Fruit fly (Drosophila melanogaster) whole organism, embryonic: ENCODE results near the gene Ac13E.

Source experiments
- Bdp1 ChIP-seq: fragments of 200-800 bp; sonication (Bioruptor generic); optimal IDR thresholded peaks from 3 replicates; lab custom pipeline; 2016; ENCODE audit warnings: missing biosample characterization, missing genetic modification characterization
- CG10959 ChIP-seq: fragments of 200-800 bp; sonication (Bioruptor generic); IDR thresholded peaks from 2 replicates; pipeline ENCODE4 v1.3.6; 2022; ENCODE audit warnings: missing biosample characterization, missing genetic modification characterization
- CG11085 ChIP-seq: fragments of 200-800 bp; sonication (Bioruptor generic); IDR thresholded peaks from 2 replicates; pipeline ENCODE4 v1.3.6; 2022; ENCODE audit warnings: missing biosample characterization, missing genetic modification characterization
- CG12236 ChIP-seq: fragments of 200-800 bp; sonication (Bioruptor generic); optimal IDR thresholded peaks from 2 replicates; lab custom pipeline; 2016; ENCODE audit warnings: missing biosample characterization, missing genetic modification characterization
- CG1233 ChIP-seq: fragments of 200-800 bp; sonication (Bioruptor generic); optimal IDR thresholded peaks from 4 replicates; lab custom pipeline; 2018; ENCODE audit warnings: missing biosample characterization, mild to moderate bottlenecking, missing genetic modification characterization
- CG1529 ChIP-seq: fragments of 200-800 bp; sonication (Bioruptor generic); optimal IDR thresholded peaks from 3 replicates; lab custom pipeline; 2018; ENCODE audit warnings: missing biosample characterization, missing genetic modification characterization
- CG17359 ChIP-seq: fragments of 200-800 bp; sonication (Bioruptor generic); optimal IDR thresholded peaks from 3 replicates; lab custom pipeline; 2018; ENCODE audit warnings: missing biosample characterization, mild to moderate bottlenecking, missing genetic modification characterization, moderate library complexity
- CG17829 ChIP-seq: fragments of 200-800 bp; optimal IDR thresholded peaks from 2 replicates; lab custom pipeline; 2019; ENCODE audit warnings: missing biosample characterization, mild to moderate bottlenecking, missing genetic modification characterization, moderate library complexity
- CG18476 ChIP-seq: fragments of 200-800 bp; sonication (Bioruptor generic); optimal IDR thresholded peaks from 2 replicates; lab custom pipeline; 2016; ENCODE audit warnings: missing biosample characterization, mild to moderate bottlenecking, missing genetic modification characterization
- CG18599 ChIP-seq: fragments of 200-800 bp; sonication (Bioruptor generic); optimal IDR thresholded peaks from 3 replicates; lab custom pipeline; 2017; ENCODE audit warnings: missing biosample characterization, missing genetic modification characterization, mild to moderate bottlenecking, moderate library complexity, missing genetic modification reagents
- CG2120 ChIP-seq: fragments of 200-800 bp; sonication (Bioruptor generic); optimal IDR thresholded peaks from 3 replicates; lab custom pipeline; 2016; ENCODE audit warnings: missing biosample characterization, missing genetic modification characterization
- CG2678 ChIP-seq: fragments of 200-800 bp; sonication (Bioruptor generic); optimal IDR thresholded peaks from 3 replicates; lab custom pipeline; 2019; ENCODE audit warnings: missing biosample characterization, mild to moderate bottlenecking, missing genetic modification characterization, moderate library complexity
- CG3163 ChIP-seq: fragments of 200-800 bp; sonication (Bioruptor generic); optimal IDR thresholded peaks from 3 replicates; lab custom pipeline; 2016; ENCODE audit warnings: missing biosample characterization, missing genetic modification characterization
- CG34224 ChIP-seq: fragments of 200-800 bp; sonication (Bioruptor generic); IDR thresholded peaks from 3 replicates; pipeline ENCODE4 v1.3.6; 2022; ENCODE audit warnings: missing biosample characterization, missing genetic modification characterization; ENCODE audit not compliant: partially characterized antibody
- CG4328 ChIP-seq: fragments of 200-800 bp; sonication (Bioruptor generic); optimal IDR thresholded peaks from 3 replicates; lab custom pipeline; 2017; ENCODE audit warnings: missing biosample characterization, missing genetic modification reagents, missing genetic modification characterization
- CG4404 ChIP-seq: fragments of 200-800 bp; sonication (Bioruptor generic); IDR thresholded peaks from 2 replicates; pipeline ENCODE4 v1.3.6; 2022; ENCODE audit warnings: missing biosample characterization, missing genetic modification characterization
- CG4854 ChIP-seq: fragments of 200-800 bp; sonication (Bioruptor generic); optimal IDR thresholded peaks from 2 replicates; lab custom pipeline; 2016; ENCODE audit warnings: missing biosample characterization, missing genetic modification characterization, inconsistent platforms
- CG6683 ChIP-seq: fragments of 200-800 bp; sonication (Bioruptor generic); optimal IDR thresholded peaks from 2 replicates; lab custom pipeline; 2017; ENCODE audit warnings: missing biosample characterization, mild to moderate bottlenecking, missing genetic modification characterization, missing genetic modification reagents
- CG7786 ChIP-seq: fragments of 200-800 bp; sonication (Bioruptor generic); optimal IDR thresholded peaks from 2 replicates; lab custom pipeline; 2016; ENCODE audit warnings: missing biosample characterization, missing genetic modification characterization
- CG8290 ChIP-seq, 3 experiments: fragments of 200-800 bp; sonication (Bioruptor generic); optimal IDR thresholded peaks; 2 replicates each; lab custom pipeline; 2016 to 2019; ENCODE audit warnings: missing biosample characterization in 3 of 3, missing genetic modification characterization in 3 of 3, mild to moderate bottlenecking in 2 of 3, moderate library complexity in 1 of 3
- CG9727 ChIP-seq: fragments of 200-800 bp; sonication (Bioruptor generic); optimal IDR thresholded peaks from 3 replicates; lab custom pipeline; 2017; ENCODE audit warnings: missing biosample characterization, mild to moderate bottlenecking, missing genetic modification characterization
- GATAe ChIP-seq: fragments of 200-800 bp; sonication (Bioruptor generic); conservative IDR thresholded peaks from 2 replicates; pipeline ENCODE4 v1.3.6; 2022; ENCODE audit warnings: missing biosample characterization, missing genetic modification characterization
- Gug ChIP-seq: fragments of 200-800 bp; sonication (Bioruptor generic); IDR thresholded peaks from 4 replicates; pipeline ENCODE4 v1.3.6; 2022; ENCODE audit warnings: missing biosample characterization, missing genetic modification characterization
- HLH3B ChIP-seq: fragments of 200-800 bp; sonication (Bioruptor generic); IDR thresholded peaks from 2 replicates; pipeline ENCODE4 v1.3.6; 2022; ENCODE audit warnings: missing biosample characterization, missing genetic modification characterization
- HmgD ChIP-seq: fragments of 200-800 bp; sonication (Bioruptor generic); optimal IDR thresholded peaks from 3 replicates; lab custom pipeline; 2016; ENCODE audit warnings: missing biosample characterization, missing genetic modification characterization
- HmgZ ChIP-seq: fragments of 200-800 bp; sonication (Bioruptor generic); optimal IDR thresholded peaks from 2 replicates; lab custom pipeline; 2018; ENCODE audit warnings: missing biosample characterization, mild to moderate bottlenecking, missing genetic modification characterization
- Med ChIP-seq: fragments of 200-800 bp; sonication (Bioruptor generic); peaks from one replicate; lab custom pipeline; 2016; ENCODE audit warnings: missing biosample characterization, missing genetic modification characterization, mild to moderate bottlenecking, inconsistent platforms, moderate library complexity
- Meics ChIP-seq: fragments of 200-800 bp; sonication (Bioruptor generic); optimal IDR thresholded peaks from 2 replicates; lab custom pipeline; 2017; ENCODE audit warnings: missing biosample characterization, mild to moderate bottlenecking, missing genetic modification characterization
- Myb ChIP-seq: fragments of 200-800 bp; sonication (Bioruptor generic); optimal IDR thresholded peaks from 2 replicates; lab custom pipeline; 2016; ENCODE audit warnings: missing biosample characterization, missing genetic modification characterization
- Neu2 ChIP-seq: fragments of 200-800 bp; sonication (Bioruptor generic); optimal IDR thresholded peaks from 3 replicates; lab custom pipeline; 2016; ENCODE audit warnings: missing biosample characterization, missing genetic modification characterization, borderline replicate concordance
- Sry-β ChIP-seq: fragments of 200-800 bp; sonication (Bioruptor generic); optimal IDR thresholded peaks from 2 replicates; lab custom pipeline; 2018; ENCODE audit warnings: missing biosample characterization, mild to moderate bottlenecking, missing genetic modification characterization, moderate library complexity
- TFAM ChIP-seq: fragments of 200-800 bp; sonication (Bioruptor generic); optimal IDR thresholded peaks from 2 replicates; lab custom pipeline; 2017; ENCODE audit warnings: missing biosample characterization, missing genetic modification characterization, inconsistent platforms
- cas ChIP-seq: fragments of 200-800 bp; sonication (Bioruptor generic); IDR thresholded peaks from 2 replicates; pipeline ENCODE4 v1.3.6; 2022; ENCODE audit warnings: missing biosample characterization, missing genetic modification characterization
- crc ChIP-seq: fragments of 200-800 bp; sonication (Bioruptor generic); optimal IDR thresholded peaks from 2 replicates; lab custom pipeline; 2016; ENCODE audit warnings: missing biosample characterization, missing genetic modification characterization
- ftz-f1 ChIP-seq: fragments of 200-800 bp; sonication (Bioruptor generic); optimal IDR thresholded peaks from 2 replicates; lab custom pipeline; 2016; ENCODE audit warnings: missing biosample characterization, missing genetic modification characterization
- gsb ChIP-seq: fragments of 200-800 bp; sonication (Bioruptor generic); IDR thresholded peaks from 2 replicates; pipeline ENCODE4 v1.3.6; 2022; ENCODE audit warnings: missing biosample characterization, missing genetic modification characterization
- ham ChIP-seq: fragments of 200-800 bp; sonication (Bioruptor generic); IDR thresholded peaks from 2 replicates; pipeline ENCODE4 v1.3.6; 2022; ENCODE audit warnings: missing biosample characterization, missing genetic modification characterization
- hb ChIP-seq: fragments of 200-800 bp; sonication (Bioruptor generic); IDR thresholded peaks from 3 replicates; pipeline ENCODE4 v1.3.6; 2022; ENCODE audit warnings: missing biosample characterization, missing genetic modification characterization; ENCODE audit not compliant: partially characterized antibody
- insv ChIP-seq, 2 experiments: fragments of 200-800 bp; sonication (Bioruptor generic); optimal IDR thresholded peaks; 3 replicates each; lab custom pipeline; 2016 to 2018; ENCODE audit warnings: missing biosample characterization in 2 of 2, missing genetic modification characterization in 2 of 2
- inv ChIP-seq: fragments of 200-800 bp; sonication (Bioruptor generic); IDR thresholded peaks from 2 replicates; pipeline ENCODE4 v1.3.6; 2022; ENCODE audit warnings: missing biosample characterization, missing genetic modification characterization; ENCODE audit not compliant: partially characterized antibody
- kah ChIP-seq: fragments of 200-800 bp; sonication (Bioruptor generic); optimal IDR thresholded peaks from 2 replicates; lab custom pipeline; 2018; ENCODE audit warnings: missing biosample characterization, mild to moderate bottlenecking, missing genetic modification characterization
- klu ChIP-seq: fragments of 200-800 bp; sonication (Bioruptor generic); IDR thresholded peaks from 2 replicates; pipeline ENCODE4 v1.3.6; 2022; ENCODE audit warnings: missing biosample characterization, missing genetic modification characterization
- nmo ChIP-seq: fragments of 200-800 bp; sonication (Bioruptor generic); optimal IDR thresholded peaks from 2 replicates; lab custom pipeline; 2018; ENCODE audit warnings: missing biosample characterization, mild to moderate bottlenecking, missing genetic modification characterization, moderate library complexity
- rib ChIP-seq: fragments of 200-800 bp; sonication (Bioruptor generic); IDR thresholded peaks from 2 replicates; pipeline ENCODE4 v1.3.6; 2022; ENCODE audit warnings: missing biosample characterization, missing genetic modification characterization
- seq ChIP-seq: fragments of 200-800 bp; sonication (Bioruptor generic); IDR thresholded peaks from 2 replicates; pipeline ENCODE4 v1.3.6; 2022; ENCODE audit warnings: missing biosample characterization, missing genetic modification characterization
- sima ChIP-seq: fragments of 200-800 bp; sonication (Bioruptor generic); optimal IDR thresholded peaks from 2 replicates; lab custom pipeline; 2016; ENCODE audit warnings: missing biosample characterization, missing genetic modification characterization
- sr ChIP-seq: fragments of 200-800 bp; sonication (Bioruptor generic); IDR thresholded peaks from 3 replicates; pipeline ENCODE4 v1.3.6; 2022; ENCODE audit warnings: missing biosample characterization, missing genetic modification characterization
- tio ChIP-seq: fragments of 200-800 bp; sonication (Bioruptor generic); optimal IDR thresholded peaks from 2 replicates; lab custom pipeline; 2017; ENCODE audit warnings: missing biosample characterization, missing genetic modification characterization, inconsistent platforms
- tup ChIP-seq: fragments of 200-800 bp; sonication (Bioruptor generic); optimal IDR thresholded peaks from 2 replicates; lab custom pipeline; 2016; ENCODE audit warnings: missing biosample characterization, mild to moderate bottlenecking, missing genetic modification characterization, moderate library complexity
- twi ChIP-seq: fragments of 200-800 bp; optimal IDR thresholded peaks from 2 replicates; lab custom pipeline; 2019; ENCODE audit warnings: missing biosample characterization, mild to moderate bottlenecking, missing genetic modification characterization, moderate library complexity
- unpg ChIP-seq: fragments of 200-800 bp; sonication (Bioruptor generic); optimal IDR thresholded peaks from 3 replicates; lab custom pipeline; 2018; ENCODE audit warnings: missing biosample characterization, mild to moderate bottlenecking, missing genetic modification characterization, moderate library complexity
- yki ChIP-seq: fragments of >200 bp; optimal IDR thresholded peaks from 3 replicates; lab custom pipeline; 2018

Ac13E gene

DNA sequence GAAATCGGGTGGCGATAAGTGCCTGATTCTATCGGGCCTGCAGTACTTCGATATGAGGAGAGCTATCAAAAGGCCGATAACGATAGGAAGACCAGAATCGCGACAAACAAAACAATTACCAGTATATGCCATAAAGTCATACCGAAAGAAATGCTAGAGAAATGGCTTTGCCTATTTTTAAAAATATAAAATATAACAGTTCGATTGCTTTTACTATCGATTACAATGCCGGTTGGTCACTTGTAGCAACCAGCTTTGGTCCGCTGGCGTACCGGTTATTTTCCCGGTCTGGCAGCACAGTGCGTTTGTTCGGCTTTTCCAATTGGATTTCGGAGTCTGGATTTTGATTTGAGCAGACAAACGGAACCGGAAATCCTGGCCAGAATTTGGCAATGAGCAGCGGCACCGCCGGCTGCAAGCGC, 91.6 kb downstream of the Ac13E start, which contains the start of the genes shtd, CG6294 and CG6299 (continued):
- TF ChIP-seq CG18476 (GFP tag; lab: Kevin White, UChicago) (peak; percentile 6), CG7786 (GFP tag; lab: Kevin White, UChicago) (no peak), twi (tag; lab: Kevin White, UChicago) (peak; percentile 14), cas (GFP tag; lab: Robert Waterston, UW) (no peak), CG4404 (GFP tag; lab: Robert Waterston, UW) (no peak), CG6683 (GFP tag; lab: Kevin White, UChicago) (no peak), HLH3B (GFP tag; lab: Robert Waterston, UW) (no peak), GATAe (GFP tag; lab: Robert Waterston, UW) (no peak), HmgZ (tag; lab: Kevin White, UChicago) (peak; percentile 53), Med (peak; percentile 69), CG18599 (no peak), CG4328 (GFP tag; lab: Kevin White, UChicago) (no peak), CG9727 (GFP tag; lab: Kevin White, UChicago) (peak; percentile 27), Meics (GFP tag; lab: Kevin White, UChicago) (no peak), CG2120 (peak; percentile 24), TFAM (no peak), Gug (GFP tag; lab: Robert Waterston, UW) (no peak; the same call in 3 of the 4 replicates), CG17829 (tag; lab: Kevin White, UChicago) (peak; percentile 48), tio (GFP tag; lab: Kevin White, UChicago) (no peak), Neu2 (GFP tag; lab: Kevin White, UChicago) (no peak), CG3163 (GFP tag; lab: Kevin White, UChicago) (no peak), sr (GFP tag; lab: Robert Waterston, UW) (no peak), HmgD (no peak), Bdp1 (GFP tag; lab: Kevin White, UChicago) (peak; percentile 21), kah (GFP tag; lab: Kevin White, UChicago) (no peak), yki (no peak), CG4854 (GFP tag; lab: Kevin White, UChicago) (no peak), CG12236 (no peak), Myb (peak; percentile 76), insv (GFP tag; optimal IDR thresholded peaks at IDR 0.05; lab: Kevin White, UChicago) (peak; percentile 91 to 98), CG10959 (GFP tag; lab: Robert Waterston, UW) (no peak), ham (GFP tag; lab: Robert Waterston, UW) (no peak), CG1529 (GFP tag; lab: Kevin White, UChicago) (no peak), sima (GFP tag; lab: Kevin White, UChicago) (no peak), CG8290 (GFP tag; optimal IDR thresholded peaks at IDR 0.05; lab: Kevin White, UChicago) (peak; percentile 60), CG8290 (tag; optimal IDR thresholded peaks at IDR 0.05; lab: Kevin White, UChicago) (no peak), Sry-β (GFP tag; lab: Kevin White, UChicago) (no peak), nmo (peak; percentile 66), ftz-f1 (GFP tag; lab: Kevin White, UChicago) (no peak), CG2678 (tag; lab: Kevin White, UChicago) (no peak), rib (GFP tag; lab: Robert Waterston, UW) (no peak), crc (no peak), inv (GFP tag; lab: Robert Waterston, UW) (peak; percentile 91), klu (no peak), CG1233 (no peak), CG34224 (GFP tag; lab: Robert Waterston, UW) (peak; percentile 96), CG17359 (tag; lab: Kevin White, UChicago) (no peak), tup (GFP tag; lab: Kevin White, UChicago) (no peak), unpg (no peak), CG11085 (GFP tag; lab: Robert Waterston, UW) (no peak), gsb (GFP tag; lab: Robert Waterston, UW) (no peak), hb (GFP tag; lab: Robert Waterston, UW) (peak; percentile 98), seq (GFP tag; lab: Robert Waterston, UW) (no peak)
